Worm (Caenorhabditis elegans): ENCODE data around the gene best-21.

DNA sequence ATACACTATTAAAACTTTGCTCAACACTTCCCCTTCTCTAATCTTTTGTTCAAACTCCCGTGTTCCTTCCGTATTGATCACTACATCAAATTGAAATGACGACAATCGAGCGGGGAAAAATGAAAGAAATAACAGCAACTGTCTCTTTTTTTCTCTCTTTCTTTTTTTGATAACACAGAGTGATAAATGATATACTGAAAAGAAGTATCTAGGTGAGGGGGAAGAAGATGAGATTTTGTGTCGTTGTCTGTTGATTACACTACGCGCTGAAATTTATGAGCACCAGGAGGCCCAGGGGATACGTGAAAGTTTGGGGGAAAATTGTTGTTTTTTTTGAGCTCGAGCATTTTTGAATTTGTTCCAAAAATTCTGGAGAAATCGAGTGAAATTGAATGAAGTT lies 28.2 kb upstream of the best-21 start:
- no peak for TF ChIP-seq skn-1 (tag; optimal IDR thresholded peaks at IDR 0.05)
- no peak for TF ChIP-seq pha-4 (tag; optimal IDR thresholded peaks at IDR 0.05)
- no peak for TF ChIP-seq aly-2 (tag; optimal IDR thresholded peaks at IDR 0.05)
- no peak for TF ChIP-seq nhr-237 (tag; optimal IDR thresholded peaks at IDR 0.05)
- no peak for TF ChIP-seq elt-1 (tag; optimal IDR thresholded peaks at IDR 0.05)
- TF ChIP-seq fos-1 (tag; optimal IDR thresholded peaks at IDR 0.05), result no peak
- TF ChIP-seq nhr-67 (tag; optimal IDR thresholded peaks at IDR 0.05), result no peak
- no peak for TF ChIP-seq elt-3 (tag; optimal IDR thresholded peaks at IDR 0.05)

Measured in whole organism, L3 larva.